Worm (Caenorhabditis elegans) whole organism, L1 larva: ENCODE data around the gene Y75B8A.33.

ENCODE experiments used
- C34B4.2 ChIP-seq: sonication (generic microtip); optimal IDR thresholded peaks from 2 replicates; lab custom pipeline; 2017; ENCODE audit warnings: mild to moderate bottlenecking, missing genetic modification characterization, missing compliant biosample characterization
- Y116A8C.19 ChIP-seq: sonication (generic microtip); optimal IDR thresholded peaks from 2 replicates; lab custom pipeline; 2016; ENCODE audit warnings: missing compliant biosample characterization, missing genetic modification characterization, borderline replicate concordance
- ama-1 ChIP-seq: fragments of 150-350 bp; optimal IDR thresholded peaks from 2 replicates; lab custom pipeline; 2014
- efl-1 ChIP-seq, 4 experiments: fragments of 150-350 bp; optimal IDR thresholded peaks in 3 of 4; peaks in 1 of 4; 1 replicate in 1 of 4; 2 replicates in 3 of 4; lab custom pipeline; 2014; ENCODE audit warnings: missing biosample characterization in 2 of 4, missing genetic modification characterization in 2 of 4, missing genetic modification reagents in 2 of 4
- egl-13 ChIP-seq: sonication (generic microtip); optimal IDR thresholded peaks from 2 replicates; lab custom pipeline; 2016; ENCODE audit warnings: missing genotype, missing genetic modification reagents, missing genetic modification characterization, missing compliant biosample characterization
- lin-35 ChIP-seq, 2 experiments: fragments of 150-350 bp; optimal IDR thresholded peaks; 2 replicates each; lab custom pipeline; 2014; ENCODE audit warnings: missing biosample characterization in 2 of 2, missing genetic modification characterization in 2 of 2, missing genetic modification reagents in 2 of 2
- lin-39 ChIP-seq: fragments of 150-350 bp; optimal IDR thresholded peaks from 2 replicates; lab custom pipeline; 2014; ENCODE audit warnings: missing biosample characterization, missing genetic modification reagents, missing genetic modification characterization
- nhr-47 ChIP-seq: sonication (generic microtip); optimal IDR thresholded peaks from 2 replicates; lab custom pipeline; 2016; ENCODE audit warnings: mild to moderate bottlenecking, missing genetic modification characterization, moderate library complexity, missing compliant biosample characterization
- nhr-77 ChIP-seq: fragments of 150-350 bp; optimal IDR thresholded peaks from 2 replicates; lab custom pipeline; 2014; ENCODE audit warnings: missing biosample characterization, missing genetic modification characterization
- sptf-1 ChIP-seq: fragments of 150-350 bp; optimal IDR thresholded peaks from 2 replicates; lab custom pipeline; 2014; ENCODE audit warnings: missing biosample characterization, missing genetic modification characterization
- tbx-2 ChIP-seq: sonication (generic microtip); optimal IDR thresholded peaks from 2 replicates; lab custom pipeline; 2016; ENCODE audit warnings: missing genetic modification characterization, missing compliant biosample characterization
- unc-62 ChIP-seq: fragments of 150-350 bp; optimal IDR thresholded peaks from 2 replicates; lab custom pipeline; 2014; ENCODE audit warnings: missing biosample characterization, missing genetic modification reagents, missing genetic modification characterization
- xbp-1 ChIP-seq: sonication (generic microtip); optimal IDR thresholded peaks from 2 replicates; lab custom pipeline; 2016; ENCODE audit warnings: missing genetic modification characterization, missing compliant biosample characterization
- ztf-4 ChIP-seq: fragments of 150-350 bp; optimal IDR thresholded peaks from 2 replicates; lab custom pipeline; 2014; ENCODE audit warnings: missing biosample characterization, missing genetic modification characterization

DNA sequence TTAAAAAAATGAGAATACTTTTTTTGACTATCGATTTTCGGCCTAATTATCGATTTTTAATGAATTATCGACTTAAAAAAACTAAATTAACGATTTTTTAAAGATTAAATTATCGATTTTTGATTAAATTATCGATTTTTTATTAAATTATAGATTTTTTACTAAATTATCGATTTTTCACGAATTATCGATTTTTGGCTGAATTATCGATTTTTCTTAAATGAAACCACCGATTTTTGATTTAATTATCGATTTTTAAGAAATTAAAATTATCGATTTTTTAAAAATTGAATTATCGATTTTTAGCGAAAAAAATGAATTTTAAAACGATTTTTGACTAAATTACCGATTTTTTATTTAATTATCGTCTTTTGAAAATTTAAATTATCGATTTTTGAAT, 44.5 kb upstream of the Y75B8A.33 start:
- TF ChIP-seq lin-35 (GFP tag; optimal IDR thresholded peaks at IDR 0.05; lab: Kevin White, UChicago) (no peak), ztf-4 (no peak), Y116A8C.19 (tag; lab: Kevin White, UChicago) (no peak), egl-13 (no peak), unc-62 (GFP tag; lab: Kevin White, UChicago) (no peak), xbp-1 (tag; lab: Kevin White, UChicago) (no peak), efl-1 (optimal IDR thresholded peaks at IDR 0.05; lab: Kevin White, UChicago) (no peak), efl-1 (GFP tag; optimal IDR thresholded peaks at IDR 0.05 in 1 of 2; lab: Kevin White, UChicago) (no peak), ama-1 (lab: Kevin White, UChicago) (no peak), lin-39 (no peak), tbx-2 (no peak), nhr-77 (no peak), sptf-1 (tag; lab: Kevin White, UChicago) (no peak), C34B4.2 (tag; lab: Kevin White, UChicago) (no peak), nhr-47 (tag; lab: Kevin White, UChicago) (no peak)
